Worm (Caenorhabditis elegans): ENCODE measurements around the gene W08F4.3.

DNA sequence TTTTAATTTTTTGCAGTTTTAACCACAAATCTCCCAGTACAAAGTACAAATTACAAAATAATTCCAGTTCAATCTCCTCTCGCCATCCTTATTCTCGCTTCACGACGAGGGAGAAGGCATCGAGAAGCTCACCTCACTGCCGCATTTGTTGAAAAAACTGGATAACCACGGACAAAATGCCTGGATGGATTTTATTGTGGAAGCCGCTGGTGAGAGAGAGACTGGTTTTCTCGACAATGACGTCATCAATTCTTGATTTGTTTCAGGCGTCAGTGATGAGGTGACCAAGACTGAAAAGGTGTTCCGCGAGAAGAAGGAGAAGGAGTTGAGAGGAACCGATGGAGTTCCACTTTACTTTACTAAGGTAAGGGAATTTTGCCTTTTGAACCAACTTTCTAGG, 30.9 kb upstream of the W08F4.3 start:
- TF ChIP-seq nhr-77 (tag; optimal IDR thresholded peaks at IDR 0.05), result no peak
- no peak for TF ChIP-seq pqm-1 (tag; optimal IDR thresholded peaks at IDR 0.05)
- no peak for TF ChIP-seq lin-13 (GFP tag; optimal IDR thresholded peaks at IDR 0.05)
- TF ChIP-seq unc-62 (GFP tag; optimal IDR thresholded peaks at IDR 0.05 in 1 of 2), result peak in 1 of 2 experiments; percentile 89
- no peak for TF ChIP-seq unc-62 (tag; optimal IDR thresholded peaks at IDR 0.05)
- TF ChIP-seq nhr-25 (tag; optimal IDR thresholded peaks at IDR 0.05; ENCODE audit: borderline replicate concordance, insufficient read depth), result no peak
- no peak for TF ChIP-seq ceh-28 (tag; optimal IDR thresholded peaks at IDR 0.05)
- TF ChIP-seq nhr-237 (tag; optimal IDR thresholded peaks at IDR 0.05), result no peak
- no peak for TF ChIP-seq aly-2 (tag; optimal IDR thresholded peaks at IDR 0.05)
